Worm (Caenorhabditis elegans) whole organism, L4 larva: ENCODE data around the gene irg-1.

ENCODE experiments used
- R02D3.7 ChIP-seq: fragments of 150-350 bp; sonication (generic microtip); optimal IDR thresholded peaks from 3 replicates; lab custom pipeline; 2014; ENCODE audit warnings: missing biosample characterization, missing genetic modification characterization
- dve-1 ChIP-seq: sonication (generic microtip); optimal IDR thresholded peaks from 2 replicates; lab custom pipeline; 2017; ENCODE audit warnings: antibody characterized with exemption, mild to moderate bottlenecking, missing genetic modification characterization, missing compliant biosample characterization; ENCODE audit not compliant: insufficient read depth
- lir-3 ChIP-seq: sonication (generic microtip); optimal IDR thresholded peaks from 2 replicates; lab custom pipeline; 2016; ENCODE audit warnings: mild to moderate bottlenecking, missing genetic modification characterization, missing compliant biosample characterization
- pqm-1 ChIP-seq: sonication (generic microtip); optimal IDR thresholded peaks from 2 replicates; lab custom pipeline; 2017; ENCODE audit warnings: missing biosample characterization, missing genetic modification characterization
- snpc-4 ChIP-seq: fragments of 150-350 bp; optimal IDR thresholded peaks from 2 replicates; lab custom pipeline; 2014; ENCODE audit warnings: missing biosample characterization, missing genetic modification characterization
- unc-39 ChIP-seq: sonication (generic microtip); optimal IDR thresholded peaks from 2 replicates; lab custom pipeline; 2017; ENCODE audit warnings: missing biosample characterization, missing genetic modification characterization
- zip-11 ChIP-seq: fragments of 200-800 bp; sonication (Bioruptor generic); IDR thresholded peaks from 2 replicates; pipeline ENCODE4 v1.3.6; 2022; ENCODE audit warnings: missing genetic modification characterization, missing compliant biosample characterization

- TF ChIP-seq snpc-4 (tag; lab: Kevin White, UChicago) (no peak), unc-39 (no peak), R02D3.7 (tag; lab: Kevin White, UChicago) (no peak), zip-11 (GFP tag; lab: Robert Waterston, UW) (no peak), lir-3 (tag; lab: Kevin White, UChicago) (no peak), pqm-1 (tag; lab: Kevin White, UChicago) (peak; percentile 16), dve-1 (no peak)
Observed at ce11 chrV:3552740-3553469, 29.5 kb downstream of the irg-1 start, which contains the start of gene T24A6.20.
